Worm (Caenorhabditis elegans): ENCODE results near the gene F09E5.16.

F09E5.16 gene

ce11 chrII:5398779-5399178 lies 33.2 kb upstream of the F09E5.16 start, which contains the start of gene fbxl-3:
TSS of gene fbxl-3 (minus strand) at chrII:5398902.
- TF ChIP-seq ama-1 (optimal IDR thresholded peaks at IDR 0.05) (no peak), hmbx-1 (tag; optimal IDR thresholded peaks at IDR 0.05) (no peak), ceh-13 (GFP tag; optimal IDR thresholded peaks at IDR 0.05) (no peak), hnd-1 (tag; optimal IDR thresholded peaks at IDR 0.05) (no peak), B0310.2 (tag; optimal IDR thresholded peaks at IDR 0.05) (no peak), scrt-1 (GFP tag; IDR thresholded peaks at IDR 0.05) (no peak), tra-4 (tag; optimal IDR thresholded peaks at IDR 0.05) (no peak), F13C5.2 (tag; optimal IDR thresholded peaks at IDR 0.05) (no peak), pes-1 (GFP tag; IDR thresholded peaks at IDR 0.05) (no peak), flt-1 (GFP tag; IDR thresholded peaks at IDR 0.05) (no peak), hmg-4 (GFP tag; optimal IDR thresholded peaks at IDR 0.05) (no peak), tbx-11 (GFP tag; IDR thresholded peaks at IDR 0.05) (no peak), aly-1 (tag; optimal IDR thresholded peaks at IDR 0.05) (no peak), ceh-36 (tag; optimal IDR thresholded peaks at IDR 0.05) (no peak), ets-7 (tag; optimal IDR thresholded peaks at IDR 0.05) (no peak), sea-1 (GFP tag; conservative IDR thresholded peaks at IDR 0.05) (no peak), tbx-37 (GFP tag; conservative IDR thresholded peaks at IDR 0.05) (no peak)

ce11 chrII:5395594-5395993 lies 30.0 kb upstream of the F09E5.16 start, which contains the start of gene pink-1:
TSS of gene pink-1 (minus strand) at chrII:5395694.
- TF ChIP-seq B0310.2 (tag; optimal IDR thresholded peaks at IDR 0.05): no peak
- TF ChIP-seq scrt-1 (GFP tag; IDR thresholded peaks at IDR 0.05): no peak
- TF ChIP-seq ama-1 (optimal IDR thresholded peaks at IDR 0.05): no peak
- TF ChIP-seq tbx-11 (GFP tag; IDR thresholded peaks at IDR 0.05): no peak
- TF ChIP-seq F13C5.2 (tag; optimal IDR thresholded peaks at IDR 0.05): no peak
- TF ChIP-seq ceh-36 (tag; optimal IDR thresholded peaks at IDR 0.05): no peak
- TF ChIP-seq hmbx-1 (tag; optimal IDR thresholded peaks at IDR 0.05): no peak
- TF ChIP-seq flt-1 (GFP tag; IDR thresholded peaks at IDR 0.05): no peak
- no peak for TF ChIP-seq tbx-37 (GFP tag; conservative IDR thresholded peaks at IDR 0.05)

ce11 chrII:5393090-5393489 lies 27.5 kb upstream of the F09E5.16 start, which contains the start of gene brap-2:
TSS of gene brap-2 (minus strand) at chrII:5393190.
- TF ChIP-seq aly-1 (tag; optimal IDR thresholded peaks at IDR 0.05): no peak
- no peak for TF ChIP-seq B0310.2 (tag; optimal IDR thresholded peaks at IDR 0.05)
- no peak for TF ChIP-seq ama-1 (optimal IDR thresholded peaks at IDR 0.05)
- no peak for TF ChIP-seq scrt-1 (GFP tag; IDR thresholded peaks at IDR 0.05)
- no peak for TF ChIP-seq tbx-11 (GFP tag; IDR thresholded peaks at IDR 0.05)
- no peak for TF ChIP-seq sea-1 (GFP tag; conservative IDR thresholded peaks at IDR 0.05)
- TF ChIP-seq flt-1 (GFP tag; IDR thresholded peaks at IDR 0.05): no peak
- TF ChIP-seq ceh-36 (tag; optimal IDR thresholded peaks at IDR 0.05): no peak
- no peak for TF ChIP-seq tra-4 (tag; optimal IDR thresholded peaks at IDR 0.05)
- TF ChIP-seq F13C5.2 (tag; optimal IDR thresholded peaks at IDR 0.05): no peak
- no peak for TF ChIP-seq tbx-37 (GFP tag; conservative IDR thresholded peaks at IDR 0.05)
- no peak for TF ChIP-seq pes-1 (GFP tag; IDR thresholded peaks at IDR 0.05)
- TF ChIP-seq hnd-1 (tag; optimal IDR thresholded peaks at IDR 0.05): no peak
- no peak for TF ChIP-seq ets-7 (tag; optimal IDR thresholded peaks at IDR 0.05)
- TF ChIP-seq ceh-13 (GFP tag; optimal IDR thresholded peaks at IDR 0.05): no peak
- no peak for TF ChIP-seq hmbx-1 (tag; optimal IDR thresholded peaks at IDR 0.05)
- TF ChIP-seq hmg-4 (GFP tag; optimal IDR thresholded peaks at IDR 0.05): no peak

ce11 chrII:5391447-5391846 lies 25.9 kb upstream of the F09E5.16 start:
- no peak for TF ChIP-seq flt-1 (GFP tag; IDR thresholded peaks at IDR 0.05)
- no peak for TF ChIP-seq hmbx-1 (tag; optimal IDR thresholded peaks at IDR 0.05)
- no peak for TF ChIP-seq tbx-11 (GFP tag; IDR thresholded peaks at IDR 0.05)
- TF ChIP-seq ceh-36 (tag; optimal IDR thresholded peaks at IDR 0.05): no peak
- TF ChIP-seq B0310.2 (tag; optimal IDR thresholded peaks at IDR 0.05): no peak
- TF ChIP-seq ceh-13 (GFP tag; optimal IDR thresholded peaks at IDR 0.05): no peak
- no peak for TF ChIP-seq ama-1 (optimal IDR thresholded peaks at IDR 0.05)
- TF ChIP-seq hmg-4 (GFP tag; optimal IDR thresholded peaks at IDR 0.05): no peak
- no peak for TF ChIP-seq pes-1 (GFP tag; IDR thresholded peaks at IDR 0.05)
- TF ChIP-seq hnd-1 (tag; optimal IDR thresholded peaks at IDR 0.05): no peak
- TF ChIP-seq tra-4 (tag; optimal IDR thresholded peaks at IDR 0.05): no peak
- no peak for TF ChIP-seq ets-7 (tag; optimal IDR thresholded peaks at IDR 0.05)
- TF ChIP-seq sea-1 (GFP tag; conservative IDR thresholded peaks at IDR 0.05): no peak
- no peak for TF ChIP-seq aly-1 (tag; optimal IDR thresholded peaks at IDR 0.05)
- TF ChIP-seq F13C5.2 (tag; optimal IDR thresholded peaks at IDR 0.05): no peak
- TF ChIP-seq scrt-1 (GFP tag; IDR thresholded peaks at IDR 0.05): no peak
- TF ChIP-seq tbx-37 (GFP tag; conservative IDR thresholded peaks at IDR 0.05): no peak

ce11 chrII:5389831-5390323 lies 24.3 kb upstream of the F09E5.16 start, which contains the start of gene ndx-6:
TSS of gene ndx-6 (minus strand) at chrII:5389881.
- TF ChIP-seq tbx-37 (GFP tag; conservative IDR thresholded peaks at IDR 0.05): peak; percentile 45; the same call in 1 of the 2 replicates
- TF ChIP-seq aly-1 (tag; optimal IDR thresholded peaks at IDR 0.05): no peak
- TF ChIP-seq ceh-13 (GFP tag; optimal IDR thresholded peaks at IDR 0.05): no peak
- TF ChIP-seq F13C5.2 (tag; optimal IDR thresholded peaks at IDR 0.05): peak; percentile 56
- peak; percentile 66 for TF ChIP-seq pes-1 (GFP tag; IDR thresholded peaks at IDR 0.05)
- peak; percentile 20 for TF ChIP-seq ets-7 (tag; optimal IDR thresholded peaks at IDR 0.05)
- peak; percentile 7 for TF ChIP-seq hmbx-1 (tag; optimal IDR thresholded peaks at IDR 0.05)
- TF ChIP-seq ceh-36 (tag; optimal IDR thresholded peaks at IDR 0.05): peak; percentile 30

- no peak for TF ChIP-seq hmg-4 (GFP tag; optimal IDR thresholded peaks at IDR 0.05)
- TF ChIP-seq ama-1 (optimal IDR thresholded peaks at IDR 0.05): no peak
Measured at ce11 chrII:5388786-5389421, 23.4 kb upstream of the F09E5.16 start, which contains the start of gene rsp-4. TSS of gene rsp-4 (minus strand) at chrII:5388836.

ce11 chrII:5387217-5387616 lies 21.7 kb upstream of the F09E5.16 start, which contains the start of gene ccpp-6:
TSS of gene ccpp-6 (minus strand) at chrII:5387317.
- no peak for TF ChIP-seq sea-1 (GFP tag; conservative IDR thresholded peaks at IDR 0.05)
- no peak for TF ChIP-seq aly-1 (tag; optimal IDR thresholded peaks at IDR 0.05)
- TF ChIP-seq tra-4 (tag; optimal IDR thresholded peaks at IDR 0.05): no peak
- TF ChIP-seq hnd-1 (tag; optimal IDR thresholded peaks at IDR 0.05): no peak
- TF ChIP-seq ceh-36 (tag; optimal IDR thresholded peaks at IDR 0.05): no peak
- TF ChIP-seq hmbx-1 (tag; optimal IDR thresholded peaks at IDR 0.05): no peak
- no peak for TF ChIP-seq hmg-4 (GFP tag; optimal IDR thresholded peaks at IDR 0.05)
- no peak for TF ChIP-seq B0310.2 (tag; optimal IDR thresholded peaks at IDR 0.05)
- no peak for TF ChIP-seq ama-1 (optimal IDR thresholded peaks at IDR 0.05)
- no peak for TF ChIP-seq tbx-37 (GFP tag; conservative IDR thresholded peaks at IDR 0.05)
- no peak for TF ChIP-seq pes-1 (GFP tag; IDR thresholded peaks at IDR 0.05)

All from whole organism, early embryonic.